Worm (Caenorhabditis elegans) whole organism, L4 larva: ENCODE measurements around the gene 2L52.1.

Experiments used
- D1046.2 ChIP-seq: fragments of 200-800 bp; sonication (Bioruptor generic); IDR thresholded peaks from 2 replicates; pipeline ENCODE4 v1.3.6; 2022; ENCODE audit warnings: missing genetic modification characterization, missing compliant biosample characterization
- F26F4.8 ChIP-seq: fragments of 200-800 bp; sonication (Bioruptor generic); conservative IDR thresholded peaks from 2 replicates; pipeline ENCODE4 v1.3.6; 2022; ENCODE audit warnings: missing genetic modification characterization, missing compliant biosample characterization
- F49E8.2 ChIP-seq: sonication (generic microtip); optimal IDR thresholded peaks from 2 replicates; lab custom pipeline; 2016; ENCODE audit warnings: missing compliant biosample characterization, mild to moderate bottlenecking, missing genetic modification characterization, borderline replicate concordance
- T20F7.1 ChIP-seq: fragments of 200-800 bp; sonication (Bioruptor generic); optimal IDR thresholded peaks from 2 replicates; lab custom pipeline; 2018; ENCODE audit warnings: mild to moderate bottlenecking, missing genetic modification characterization, missing compliant biosample characterization
- T26A8.4 ChIP-seq: fragments of 200-800 bp; sonication (Bioruptor generic); IDR thresholded peaks from 2 replicates; pipeline ENCODE4 v1.3.6; 2022; ENCODE audit warnings: missing genetic modification characterization, missing compliant biosample characterization
- ama-1 ChIP-seq: fragments of 150-350 bp; optimal IDR thresholded peaks from 2 replicates; lab custom pipeline; 2014; ENCODE audit warnings: inconsistent platforms, mixed read lengths
- arid-1 ChIP-seq: fragments of 200-800 bp; sonication (Bioruptor generic); conservative IDR thresholded peaks from 2 replicates; pipeline ENCODE4 v1.3.6; 2022; ENCODE audit warnings: missing genetic modification reagents, missing genetic modification characterization, missing compliant biosample characterization
- attf-4 ChIP-seq: sonication (generic microtip); optimal IDR thresholded peaks from 3 replicates; lab custom pipeline; 2017; ENCODE audit warnings: missing biosample characterization, missing genetic modification characterization
- ceh-28 ChIP-seq: fragments of 150-350 bp; optimal IDR thresholded peaks from 2 replicates; lab custom pipeline; 2014; ENCODE audit warnings: missing biosample characterization, missing genetic modification reagents, missing genetic modification characterization
- ceh-82 ChIP-seq: sonication (generic microtip); optimal IDR thresholded peaks from 2 replicates; lab custom pipeline; 2017; ENCODE audit warnings: missing biosample characterization, missing genetic modification characterization
- ces-1 ChIP-seq: fragments of 150-350 bp; sonication (generic microtip); optimal IDR thresholded peaks from 4 replicates; lab custom pipeline; 2014; ENCODE audit warnings: missing biosample characterization, missing genetic modification reagents, missing genetic modification characterization
- cey-2 ChIP-seq: sonication (generic microtip); optimal IDR thresholded peaks from 3 replicates; lab custom pipeline; 2017; ENCODE audit warnings: missing genetic modification characterization, mild to moderate bottlenecking, missing compliant biosample characterization, antibody characterized with exemption, borderline replicate concordance; ENCODE audit not compliant: insufficient read depth
- ctbp-1 ChIP-seq: fragments of 200-800 bp; sonication (Bioruptor generic); IDR thresholded peaks from 2 replicates; pipeline ENCODE4 v1.3.6; 2022; ENCODE audit warnings: missing genetic modification reagents, missing genetic modification characterization, missing compliant biosample characterization
- daf-12 ChIP-seq: fragments of 150-350 bp; optimal IDR thresholded peaks from 2 replicates; lab custom pipeline; 2014; ENCODE audit warnings: missing biosample characterization, missing genetic modification reagents, missing genetic modification characterization
- daf-8 ChIP-seq: fragments of 200-800 bp; sonication (Bioruptor generic); IDR thresholded peaks from 2 replicates; pipeline ENCODE4 v1.3.6; 2022; ENCODE audit warnings: missing genetic modification characterization, missing compliant biosample characterization
- dmd-6 ChIP-seq: fragments of 200-800 bp; sonication (Bioruptor generic); IDR thresholded peaks from 2 replicates; pipeline ENCODE4 v1.3.6; 2022; ENCODE audit warnings: missing genetic modification reagents, missing genetic modification characterization, missing compliant biosample characterization
- dmd-9 ChIP-seq: fragments of 200-800 bp; sonication (Bioruptor generic); IDR thresholded peaks from 2 replicates; pipeline ENCODE4 v1.3.6; 2022; ENCODE audit warnings: missing genetic modification reagents, missing genetic modification characterization, missing compliant biosample characterization
- dpl-1 ChIP-seq: fragments of 150-350 bp; optimal IDR thresholded peaks from 2 replicates; lab custom pipeline; 2014; ENCODE audit warnings: missing biosample characterization, missing genetic modification reagents, missing genetic modification characterization
- duxl-1 ChIP-seq: sonication (generic microtip); optimal IDR thresholded peaks from 2 replicates; lab custom pipeline; 2016; ENCODE audit warnings: mild to moderate bottlenecking, missing genetic modification characterization, moderate library complexity, missing compliant biosample characterization; ENCODE audit not compliant: poor library complexity
- dve-1 ChIP-seq: sonication (generic microtip); optimal IDR thresholded peaks from 2 replicates; lab custom pipeline; 2017; ENCODE audit warnings: antibody characterized with exemption, mild to moderate bottlenecking, missing genetic modification characterization, missing compliant biosample characterization; ENCODE audit not compliant: insufficient read depth
- egl-27 ChIP-seq: sonication (generic microtip); optimal IDR thresholded peaks from 3 replicates; lab custom pipeline; 2017; ENCODE audit warnings: missing biosample characterization, missing genetic modification reagents, missing genetic modification characterization
- fkh-10 ChIP-seq: fragments of 150-350 bp; optimal IDR thresholded peaks from 2 replicates; lab custom pipeline; 2014; ENCODE audit warnings: missing biosample characterization, missing genetic modification reagents, missing genetic modification characterization
- gei-8 ChIP-seq: fragments of 200-800 bp; sonication (Bioruptor generic); optimal IDR thresholded peaks from 2 replicates; lab custom pipeline; 2018; ENCODE audit warnings: mild to moderate bottlenecking, missing genetic modification characterization, missing compliant biosample characterization
- hif-1 ChIP-seq, 2 experiments: sonication (generic microtip); optimal IDR thresholded peaks; 2 replicates each; lab custom pipeline; 2016 to 2017; ENCODE audit warnings: missing compliant biosample characterization in 2 of 2, missing genetic modification characterization in 2 of 2, missing genetic modification reagents in 2 of 2, missing genotype in 2 of 2, mild to moderate bottlenecking in 1 of 2
- hlh-11 ChIP-seq: fragments of 200-800 bp; sonication (Bioruptor generic); optimal IDR thresholded peaks from 2 replicates; lab custom pipeline; 2018; ENCODE audit warnings: mild to moderate bottlenecking, missing genetic modification characterization, missing compliant biosample characterization
- hlh-30 ChIP-seq: sonication (generic microtip); optimal IDR thresholded peaks from 2 replicates; lab custom pipeline; 2017; ENCODE audit warnings: antibody characterized with exemption, mild to moderate bottlenecking, missing genetic modification characterization, missing compliant biosample characterization; ENCODE audit not compliant: insufficient read depth
- hmg-1.1 ChIP-seq: fragments of 200-800 bp; sonication (Bioruptor generic); IDR thresholded peaks from 2 replicates; pipeline ENCODE4 v1.3.6; 2022; ENCODE audit warnings: missing genetic modification reagents, missing genetic modification characterization, missing compliant biosample characterization
- lim-7 ChIP-seq: fragments of 200-800 bp; sonication (Bioruptor generic); IDR thresholded peaks from 2 replicates; pipeline ENCODE4 v1.3.6; 2022; ENCODE audit warnings: missing genetic modification characterization, missing compliant biosample characterization
- lin-13 ChIP-seq: fragments of 150-350 bp; optimal IDR thresholded peaks from 2 replicates; lab custom pipeline; 2014; ENCODE audit warnings: missing biosample characterization, missing genetic modification reagents, missing genetic modification characterization
- lin-15B ChIP-seq: fragments of 150-350 bp; sonication (generic microtip); optimal IDR thresholded peaks from 3 replicates; lab custom pipeline; 2014; ENCODE audit warnings: missing biosample characterization, missing genetic modification characterization
- lin-38 ChIP-seq: fragments of 200-800 bp; sonication (Bioruptor generic); IDR thresholded peaks from 2 replicates; pipeline ENCODE4 v1.3.6; 2022; ENCODE audit warnings: missing genetic modification reagents, missing genetic modification characterization, missing compliant biosample characterization
- lsy-2 ChIP-seq, 2 experiments: fragments of 150-350 bp in 1 of 2; sonication (generic microtip) in 1 of 2; optimal IDR thresholded peaks; 2 replicates each; lab custom pipeline; 2014 to 2017; ENCODE audit warnings: missing biosample characterization in 2 of 2, missing genetic modification characterization in 2 of 2
- mdt-29 ChIP-seq: fragments of 200-800 bp; sonication (Bioruptor generic); IDR thresholded peaks from 2 replicates; pipeline ENCODE4 v1.3.6; 2022; ENCODE audit warnings: missing genetic modification reagents, missing genetic modification characterization, missing compliant biosample characterization
- nhr-102 ChIP-seq: sonication (generic microtip); optimal IDR thresholded peaks from 2 replicates; lab custom pipeline; 2016; ENCODE audit warnings: mild to moderate bottlenecking, missing genetic modification characterization, moderate library complexity, missing compliant biosample characterization
- nhr-11 ChIP-seq: fragments of 150-350 bp; optimal IDR thresholded peaks from 2 replicates; lab custom pipeline; 2014; ENCODE audit warnings: missing biosample characterization, missing genetic modification characterization
- nhr-111 ChIP-seq: fragments of 200-800 bp; sonication (Bioruptor generic); optimal IDR thresholded peaks from 2 replicates; lab custom pipeline; 2018; ENCODE audit warnings: mild to moderate bottlenecking, missing genetic modification characterization, missing compliant biosample characterization
- nhr-25 ChIP-seq: sonication (generic microtip); optimal IDR thresholded peaks from 2 replicates; lab custom pipeline; 2017; ENCODE audit warnings: missing genetic modification characterization, mild to moderate bottlenecking, missing compliant biosample characterization, antibody characterized with exemption, moderate library complexity, borderline replicate concordance; ENCODE audit not compliant: insufficient read depth
- nhr-41 ChIP-seq: fragments of 200-800 bp; sonication (Bioruptor generic); IDR thresholded peaks from 2 replicates; pipeline ENCODE4 v1.3.6; 2022; ENCODE audit warnings: missing genetic modification reagents, missing genetic modification characterization, missing compliant biosample characterization
- nhr-6 ChIP-seq: fragments of 150-350 bp; optimal IDR thresholded peaks from 2 replicates; lab custom pipeline; 2014; ENCODE audit warnings: missing biosample characterization, missing genetic modification characterization
- nhr-76 ChIP-seq: fragments of 150-350 bp; optimal IDR thresholded peaks from 2 replicates; lab custom pipeline; 2014; ENCODE audit warnings: missing biosample characterization, missing genetic modification characterization
- php-3 ChIP-seq: fragments of 200-800 bp; sonication (Bioruptor generic); IDR thresholded peaks from 2 replicates; pipeline ENCODE4 v1.3.6; 2022; ENCODE audit warnings: missing genetic modification reagents, missing genetic modification characterization, missing compliant biosample characterization
- rbr-2 ChIP-seq: sonication (generic microtip); optimal IDR thresholded peaks from 2 replicates; lab custom pipeline; 2016; ENCODE audit warnings: missing genotype, missing genetic modification characterization, missing compliant biosample characterization
- sdz-12 ChIP-seq: fragments of 200-800 bp; sonication (Bioruptor generic); optimal IDR thresholded peaks from 2 replicates; lab custom pipeline; 2018; ENCODE audit warnings: mild to moderate bottlenecking, missing genetic modification characterization, missing compliant biosample characterization
- skn-1 ChIP-seq: fragments of 150-350 bp; optimal IDR thresholded peaks from 2 replicates; lab custom pipeline; 2014; ENCODE audit warnings: missing biosample characterization, missing genetic modification characterization
- spr-3 ChIP-seq: fragments of 200-800 bp; sonication (Bioruptor generic); optimal IDR thresholded peaks from 2 replicates; lab custom pipeline; 2018; ENCODE audit warnings: mild to moderate bottlenecking, missing genetic modification characterization, missing compliant biosample characterization
- tra-1 ChIP-seq: fragments of 200-800 bp; sonication (Bioruptor generic); IDR thresholded peaks from 2 replicates; pipeline ENCODE4 v1.3.6; 2022; ENCODE audit warnings: missing genetic modification reagents, missing genetic modification characterization, missing compliant biosample characterization
- unc-39 ChIP-seq: sonication (generic microtip); optimal IDR thresholded peaks from 2 replicates; lab custom pipeline; 2017; ENCODE audit warnings: missing biosample characterization, missing genetic modification characterization
- unc-62 ChIP-seq, 3 experiments: fragments of 150-350 bp in 1 of 3; sonication (generic microtip); optimal IDR thresholded peaks in 2 of 3; peaks in 1 of 3; 1 replicate in 1 of 3; 2 replicates in 2 of 3; lab custom pipeline; 2014 to 2017; ENCODE audit warnings: missing biosample characterization in 3 of 3, missing genetic modification characterization in 3 of 3, missing genetic modification reagents in 3 of 3, missing genotype in 1 of 3
- zfp-2 ChIP-seq: sonication (generic microtip); optimal IDR thresholded peaks from 2 replicates; lab custom pipeline; 2016; ENCODE audit warnings: mild to moderate bottlenecking, missing genetic modification characterization, missing compliant biosample characterization
- zip-2 ChIP-seq: fragments of 150-350 bp; optimal IDR thresholded peaks from 2 replicates; lab custom pipeline; 2014; ENCODE audit warnings: missing biosample characterization, missing genetic modification characterization
- ztf-7 ChIP-seq: fragments of 150-350 bp; optimal IDR thresholded peaks from 2 replicates; lab custom pipeline; 2014; ENCODE audit warnings: missing biosample characterization, missing genetic modification characterization

The 2L52.1 gene

ce11 chrII:43640-44039 is 42.0 kb downstream of the 2L52.1 start, which contains the start of gene nfyc-1:
Gene nfyc-1 (plus strand): TSS chrII:43907.
- TF ChIP-seq hif-1 (tag; optimal IDR thresholded peaks at IDR 0.05; lab: Kevin White, UChicago) (peak in 1 of 2 experiments; percentile 5), nhr-102 (tag; lab: Kevin White, UChicago) (no peak), ces-1 (GFP tag; lab: Kevin White, UChicago) (no peak), cey-2 (no peak), ama-1 (lab: Kevin White, UChicago) (peak; percentile 22), unc-39 (tag; lab: Kevin White, UChicago) (no peak), daf-12 (tag; lab: Kevin White, UChicago) (no peak), nhr-11 (tag; lab: Kevin White, UChicago) (no peak), egl-27 (tag; lab: Kevin White, UChicago) (no peak), ctbp-1 (GFP tag; lab: Robert Waterston, UW) (no peak), attf-4 (tag; lab: Kevin White, UChicago) (no peak), daf-8 (GFP tag; lab: Robert Waterston, UW) (no peak), ceh-82 (tag; lab: Kevin White, UChicago) (no peak), nhr-6 (tag; lab: Kevin White, UChicago) (no peak), lin-13 (GFP tag; lab: Kevin White, UChicago) (peak; percentile 63), skn-1 (tag; lab: Kevin White, UChicago) (no peak), nhr-111 (GFP tag; lab: Kevin White, UChicago) (no peak), spr-3 (GFP tag; lab: Kevin White, UChicago) (no peak), lim-7 (no peak), ztf-7 (tag; lab: Kevin White, UChicago) (peak; percentile 0), rbr-2 (peak; percentile 7), arid-1 (0 out of 2 replicates have a peak, but pooled peaks have one; percentile 34), dpl-1 (GFP tag; lab: Kevin White, UChicago) (peak; percentile 66), dmd-9 (GFP tag; lab: Robert Waterston, UW) (no peak), zfp-2 (tag; lab: Kevin White, UChicago) (no peak), F26F4.8 (GFP tag; lab: Robert Waterston, UW) (no peak), hmg-1.1 (GFP tag; lab: Robert Waterston, UW) (peak; percentile 52; the same call in 1 of the 2 replicates), lsy-2 (tag; optimal IDR thresholded peaks at IDR 0.05; lab: Kevin White, UChicago) (peak in 1 of 2 experiments; percentile 83), zip-2 (no peak), nhr-25 (tag; lab: Kevin White, UChicago) (no peak), ceh-28 (tag; lab: Kevin White, UChicago) (no peak), mdt-29 (GFP tag; lab: Robert Waterston, UW) (no peak), F49E8.2 (no peak), D1046.2 (GFP tag; lab: Robert Waterston, UW) (no peak), lin-38 (peak; percentile 89), hlh-11 (no peak), dve-1 (peak; percentile 60), duxl-1 (tag; lab: Kevin White, UChicago) (peak; percentile 7), dmd-6 (GFP tag; lab: Robert Waterston, UW) (no peak), hlh-30 (tag; lab: Kevin White, UChicago) (peak; percentile 34), T26A8.4 (GFP tag; lab: Robert Waterston, UW) (no peak), gei-8 (GFP tag; lab: Kevin White, UChicago) (no peak), tra-1 (GFP tag; lab: Robert Waterston, UW) (no peak), sdz-12 (GFP tag; lab: Kevin White, UChicago) (no peak), T20F7.1 (peak; percentile 63), nhr-41 (GFP tag; lab: Robert Waterston, UW) (no peak), lin-15B (tag; lab: Kevin White, UChicago) (no peak), php-3 (GFP tag; lab: Robert Waterston, UW) (no peak), fkh-10 (GFP tag; lab: Kevin White, UChicago) (peak; percentile 20), unc-62 (GFP tag; optimal IDR thresholded peaks at IDR 0.05 in 1 of 2; lab: Kevin White, UChicago) (no peak), unc-62 (tag; optimal IDR thresholded peaks at IDR 0.05; lab: Kevin White, UChicago) (no peak), nhr-76 (tag; lab: Kevin White, UChicago) (no peak)
